Worm (Caenorhabditis elegans) whole organism, late embryonic: ENCODE data around the gene lips-13.

Experiments used
- C38D4.7 ChIP-seq: fragments of 200-800 bp; sonication (Bioruptor generic); optimal IDR thresholded peaks from 2 replicates; lab custom pipeline; 2018; ENCODE audit warnings: mild to moderate bottlenecking, missing genetic modification characterization, moderate library complexity, missing compliant biosample characterization
- ceh-2 ChIP-seq: sonication (generic microtip); optimal IDR thresholded peaks from 2 replicates; lab custom pipeline; 2016; ENCODE audit warnings: missing genotype, missing genetic modification characterization, missing compliant biosample characterization
- ceh-9 ChIP-seq: sonication (generic microtip); optimal IDR thresholded peaks from 2 replicates; lab custom pipeline; 2016; ENCODE audit warnings: mild to moderate bottlenecking, missing genetic modification characterization, inconsistent platforms, missing compliant biosample characterization
- fax-1 ChIP-seq: sonication (generic microtip); optimal IDR thresholded peaks from 2 replicates; lab custom pipeline; 2016; ENCODE audit warnings: missing genotype, missing genetic modification characterization, missing compliant biosample characterization
- odd-2 ChIP-seq: sonication (generic microtip); optimal IDR thresholded peaks from 2 replicates; lab custom pipeline; 2017; ENCODE audit warnings: antibody characterized with exemption, mild to moderate bottlenecking, missing genetic modification characterization, missing compliant biosample characterization
- pag-3 ChIP-seq: sonication (generic microtip); optimal IDR thresholded peaks from 2 replicates; lab custom pipeline; 2016; ENCODE audit warnings: missing compliant biosample characterization, missing genetic modification characterization, borderline replicate concordance
- pax-1 ChIP-seq: fragments of 150-350 bp; optimal IDR thresholded peaks from 2 replicates; lab custom pipeline; 2014; ENCODE audit warnings: missing biosample characterization, missing genetic modification characterization
- pha-4 ChIP-seq: fragments of 150-350 bp; optimal IDR thresholded peaks from 2 replicates; lab custom pipeline; 2018; ENCODE audit warnings: missing biosample characterization, missing genetic modification reagents, missing genetic modification characterization

ce11 chrII:1085546-1085945, 32.3 kb downstream of the lips-13 start:
- TF ChIP-seq ceh-9 (tag; lab: Kevin White, UChicago) (no peak), fax-1 (no peak), pax-1 (tag; lab: Kevin White, UChicago) (no peak), pag-3 (tag; lab: Kevin White, UChicago) (no peak), pha-4 (no peak), C38D4.7 (GFP tag; lab: Kevin White, UChicago) (no peak), ceh-2 (tag; lab: Kevin White, UChicago) (no peak), odd-2 (tag; lab: Kevin White, UChicago) (no peak)
